Fruit fly (Drosophila melanogaster) whole organism: ENCODE data around the gene CG32081.

ENCODE experiments used
- CG8478 ChIP-seq: fragments of >200 bp; optimal IDR thresholded peaks from 2 replicates; lab custom pipeline; 2018; ENCODE audit warnings: inconsistent platforms
- Dll ChIP-seq: fragments of >200 bp; optimal IDR thresholded peaks from 2 replicates; lab custom pipeline; 2017
- EcR ChIP-seq, 2 experiments: fragments of >200 bp; optimal IDR thresholded peaks; 2 replicates each; lab custom pipeline; 2017; ENCODE audit warnings: missing biosample characterization in 2 of 2, missing genetic modification characterization in 2 of 2, missing genetic modification reagents in 2 of 2
- pan ChIP-seq: fragments of >200 bp; optimal IDR thresholded peaks from 2 replicates; lab custom pipeline; 2017
- psq ChIP-seq: fragments of >200 bp; optimal IDR thresholded peaks from 2 replicates; lab custom pipeline; 2017
- usp ChIP-seq: fragments of >200 bp; optimal IDR thresholded peaks from 2 replicates; lab custom pipeline; 2017; ENCODE audit warnings: missing biosample characterization, missing genetic modification characterization, mixed read lengths

The CG32081 gene

DNA sequence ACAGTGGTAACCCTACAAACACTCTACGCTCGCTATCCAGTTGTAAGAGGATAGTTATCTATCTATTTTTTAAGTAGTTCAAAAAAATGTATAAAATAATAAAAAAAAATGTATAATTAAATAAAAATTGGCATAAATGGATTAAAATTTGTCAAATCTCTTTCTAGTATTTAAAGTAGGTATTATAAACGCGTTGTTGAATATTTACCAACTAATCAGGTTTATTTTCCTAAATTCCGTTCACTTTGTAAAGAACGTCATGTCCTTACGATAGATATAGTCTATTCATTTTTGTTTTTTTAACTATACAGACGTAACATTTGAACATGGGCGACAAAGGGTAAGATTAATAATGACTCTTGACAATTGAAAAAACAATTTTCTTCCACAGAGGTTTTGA, at the start of gene CG32081:
CG32081 (plus strand) TSS at position 301 of the 400 bp plus-strand sequence.
- no peak for TF ChIP-seq CG8478 (lab: Kevin White, UChicago)
- TF ChIP-seq EcR (GFP tag; optimal IDR thresholded peaks at IDR 0.05; lab: Kevin White, UChicago) = no peak
- TF ChIP-seq Dll (lab: Kevin White, UChicago) = no peak
- TF ChIP-seq psq (lab: Kevin White, UChicago) = no peak
- TF ChIP-seq pan (lab: Kevin White, UChicago) = no peak

- TF ChIP-seq usp (GFP tag; lab: Kevin White, UChicago) (no peak), psq (lab: Kevin White, UChicago) (no peak), EcR (GFP tag; optimal IDR thresholded peaks at IDR 0.05; lab: Kevin White, UChicago) (no peak), Dll (lab: Kevin White, UChicago) (no peak), CG8478 (lab: Kevin White, UChicago) (no peak), pan (lab: Kevin White, UChicago) (no peak)
Observed at dm6 chr3L:10984557-10984956, 42.8 kb upstream of the CG32081 start.

dm6 chr3L:10985592-10985991, 41.8 kb upstream of the CG32081 start:
- TF ChIP-seq psq (lab: Kevin White, UChicago) = no peak
- no peak for TF ChIP-seq pan (lab: Kevin White, UChicago)
- TF ChIP-seq EcR (GFP tag; optimal IDR thresholded peaks at IDR 0.05; lab: Kevin White, UChicago) = no peak
- no peak for TF ChIP-seq Dll (lab: Kevin White, UChicago)
- TF ChIP-seq CG8478 (lab: Kevin White, UChicago) = no peak

dm6 chr3L:10986613-10987012, 40.8 kb upstream of the CG32081 start:
- TF ChIP-seq Dll (lab: Kevin White, UChicago) = no peak
- no peak for TF ChIP-seq usp (GFP tag; lab: Kevin White, UChicago)
- no peak for TF ChIP-seq CG8478 (lab: Kevin White, UChicago)
- no peak for TF ChIP-seq pan (lab: Kevin White, UChicago)
- no peak for TF ChIP-seq EcR (GFP tag; optimal IDR thresholded peaks at IDR 0.05; lab: Kevin White, UChicago)
- TF ChIP-seq psq (lab: Kevin White, UChicago) = no peak

- no peak for TF ChIP-seq EcR (GFP tag; optimal IDR thresholded peaks at IDR 0.05; lab: Kevin White, UChicago)
- TF ChIP-seq usp (GFP tag; lab: Kevin White, UChicago) = no peak
- no peak for TF ChIP-seq CG8478 (lab: Kevin White, UChicago)
- TF ChIP-seq Dll (lab: Kevin White, UChicago) = no peak
- no peak for TF ChIP-seq psq (lab: Kevin White, UChicago)
- TF ChIP-seq pan (lab: Kevin White, UChicago) = no peak
Observed at dm6 chr3L:10988559-10988958, 38.8 kb upstream of the CG32081 start.

DNA sequence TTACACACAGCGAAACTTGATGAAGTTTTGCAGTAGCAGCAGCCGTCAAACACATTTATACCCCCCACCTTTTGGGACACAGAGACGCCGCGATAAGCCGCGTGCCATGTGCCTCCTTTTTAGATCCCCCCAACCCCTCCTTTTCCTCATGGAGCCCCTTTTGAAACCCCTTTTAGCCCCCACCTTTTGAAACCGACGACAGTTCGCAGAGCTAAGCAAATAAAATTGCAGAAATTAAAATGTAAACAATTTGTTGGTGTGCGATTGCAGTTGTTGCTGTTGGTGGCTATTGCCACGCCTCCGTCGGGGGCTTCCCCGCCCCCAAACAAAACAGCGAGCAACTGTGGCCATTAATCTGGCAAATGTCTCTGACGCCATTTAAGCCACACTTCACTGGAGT, 38.1 kb upstream of the CG32081 start:
- no peak for TF ChIP-seq usp (GFP tag; lab: Kevin White, UChicago)
- no peak for TF ChIP-seq EcR (GFP tag; optimal IDR thresholded peaks at IDR 0.05; lab: Kevin White, UChicago)
- no peak for TF ChIP-seq Dll (lab: Kevin White, UChicago)
- no peak for TF ChIP-seq CG8478 (lab: Kevin White, UChicago)

DNA sequence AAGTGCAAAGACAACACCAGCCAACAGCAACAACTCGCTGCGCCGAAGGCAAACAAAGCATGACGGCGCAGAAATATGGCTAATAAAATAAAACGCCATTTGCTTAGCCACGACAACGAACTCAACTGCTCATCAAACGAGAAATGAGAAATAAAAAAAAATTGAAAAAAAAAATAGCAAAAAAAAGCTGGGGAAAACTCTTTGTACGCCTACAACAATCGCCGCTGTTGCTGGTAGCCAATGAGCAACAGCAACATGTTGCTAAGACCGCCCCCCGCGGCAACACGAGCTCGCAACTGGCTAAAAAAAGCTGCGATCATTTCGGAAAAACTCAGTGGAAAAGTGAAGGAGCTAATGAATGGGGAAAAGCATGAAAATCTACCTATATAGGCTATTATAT, 37.5 kb upstream of the CG32081 start:
- TF ChIP-seq Dll (lab: Kevin White, UChicago) = no peak
- no peak for TF ChIP-seq usp (GFP tag; lab: Kevin White, UChicago)
- TF ChIP-seq pan (lab: Kevin White, UChicago) = no peak
- TF ChIP-seq EcR (GFP tag; optimal IDR thresholded peaks at IDR 0.05; lab: Kevin White, UChicago) = no peak
- TF ChIP-seq psq (lab: Kevin White, UChicago) = no peak
- TF ChIP-seq CG8478 (lab: Kevin White, UChicago) = no peak

dm6 chr3L:10991242-10992021, 35.9 kb upstream of the CG32081 start:
- no peak for TF ChIP-seq psq (lab: Kevin White, UChicago)
- TF ChIP-seq EcR (GFP tag; optimal IDR thresholded peaks at IDR 0.05; lab: Kevin White, UChicago) = no peak

- TF ChIP-seq pan (lab: Kevin White, UChicago) = no peak
- TF ChIP-seq Dll (lab: Kevin White, UChicago) = no peak
- TF ChIP-seq psq (lab: Kevin White, UChicago) = no peak
- no peak for TF ChIP-seq usp (GFP tag; lab: Kevin White, UChicago)
Observed at dm6 chr3L:10997240-10997830, 30.0 kb upstream of the CG32081 start.

DNA sequence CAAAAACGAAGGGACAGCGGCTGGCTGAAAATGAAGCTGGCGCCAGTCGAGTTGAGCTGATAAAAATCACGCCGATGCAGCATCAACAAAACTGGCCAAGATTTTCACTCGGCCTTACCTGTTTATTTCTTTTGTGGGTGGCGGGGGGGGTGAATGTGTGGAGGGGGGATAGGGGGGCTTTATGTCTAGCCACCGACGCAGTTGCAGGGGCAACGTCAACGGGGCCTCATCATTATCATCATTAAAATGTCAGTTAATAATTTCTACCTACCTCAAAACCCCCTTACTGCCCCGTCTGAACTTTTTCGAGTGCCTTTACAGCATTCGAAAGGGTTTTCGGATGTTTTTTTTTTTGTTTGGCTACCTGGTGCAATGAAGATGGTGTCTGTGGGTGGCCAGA, 27.8 kb upstream of the CG32081 start:
- TF ChIP-seq EcR (GFP tag; optimal IDR thresholded peaks at IDR 0.05; lab: Kevin White, UChicago) (no peak), CG8478 (lab: Kevin White, UChicago) (no peak), psq (lab: Kevin White, UChicago) (no peak)

DNA sequence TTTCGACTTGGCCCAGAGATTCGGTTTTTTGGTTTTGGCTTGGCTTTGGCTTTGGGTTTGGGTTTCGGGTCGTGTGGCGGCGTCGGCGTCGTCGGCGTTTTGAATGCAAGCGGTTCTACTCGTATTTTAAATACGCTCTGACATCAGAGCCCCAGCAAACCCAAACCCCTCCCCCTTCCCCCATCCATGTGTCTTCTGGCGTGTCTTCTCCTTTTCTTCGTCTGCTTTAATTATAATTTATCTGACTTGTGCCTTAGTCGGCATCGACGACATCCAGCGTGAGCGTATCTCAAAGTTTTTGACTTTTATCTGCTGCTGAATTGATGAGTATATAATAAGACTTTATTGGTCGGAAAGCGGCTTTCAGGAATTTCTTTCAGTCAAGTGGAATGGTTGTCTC, 25.7 kb upstream of the CG32081 start:
- TF ChIP-seq psq (lab: Kevin White, UChicago) = no peak
- no peak for TF ChIP-seq usp (GFP tag; lab: Kevin White, UChicago)
- no peak for TF ChIP-seq Dll (lab: Kevin White, UChicago)
- no peak for TF ChIP-seq pan (lab: Kevin White, UChicago)
- TF ChIP-seq CG8478 (lab: Kevin White, UChicago) = no peak
- TF ChIP-seq EcR (GFP tag; optimal IDR thresholded peaks at IDR 0.05; lab: Kevin White, UChicago) = no peak

DNA sequence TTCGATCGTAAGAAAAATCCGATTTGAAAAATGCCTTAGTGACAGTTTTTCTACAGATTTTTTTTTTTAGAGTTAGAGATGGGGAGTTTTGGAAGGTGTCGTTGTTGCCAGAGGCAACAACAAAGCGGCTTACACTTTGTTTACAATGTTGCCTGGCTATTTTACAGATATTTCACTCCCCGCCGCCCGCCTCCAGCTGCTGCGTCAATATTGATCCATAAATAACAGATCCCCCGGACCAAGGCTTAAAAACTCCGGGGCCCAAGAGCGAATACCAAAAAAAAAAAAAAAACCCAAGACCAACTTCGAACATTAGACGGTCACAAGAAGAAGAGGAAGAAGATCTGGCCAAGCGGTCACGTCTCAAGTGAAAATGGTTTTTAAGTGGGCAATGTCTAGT, 24.5 kb upstream of the CG32081 start:
- TF ChIP-seq psq (lab: Kevin White, UChicago) = no peak
- no peak for TF ChIP-seq pan (lab: Kevin White, UChicago)
- TF ChIP-seq EcR (GFP tag; optimal IDR thresholded peaks at IDR 0.05; lab: Kevin White, UChicago) = no peak
- TF ChIP-seq usp (GFP tag; lab: Kevin White, UChicago) = no peak
- no peak for TF ChIP-seq CG8478 (lab: Kevin White, UChicago)
- no peak for TF ChIP-seq Dll (lab: Kevin White, UChicago)
